Worm (Caenorhabditis elegans) whole organism, midembryonic: Measurements from ENCODE around the gene skpt-1.

Source experiments
- T22C8.4 ChIP-seq: fragments of 200-800 bp; sonication (Bioruptor generic); IDR thresholded peaks from 2 replicates; pipeline ENCODE4 v1.3.6; 2022; ENCODE audit warnings: missing genetic modification characterization, missing compliant biosample characterization
- cog-1 ChIP-seq: sonication (generic microtip); optimal IDR thresholded peaks from 2 replicates; lab custom pipeline; 2016; ENCODE audit warnings: missing genetic modification characterization, missing compliant biosample characterization
- flt-1 ChIP-seq: fragments of 200-800 bp; sonication (Bioruptor generic); IDR thresholded peaks from 2 replicates; pipeline ENCODE4 v1.3.6; 2022; ENCODE audit warnings: missing genetic modification characterization, missing compliant biosample characterization
- klf-2 ChIP-seq: fragments of 200-800 bp; sonication (Bioruptor generic); conservative IDR thresholded peaks from 2 replicates; pipeline ENCODE4 v1.3.6; 2022; ENCODE audit warnings: missing genetic modification reagents, missing genetic modification characterization, missing compliant biosample characterization
- med-1 ChIP-seq: sonication (generic microtip); optimal IDR thresholded peaks from 2 replicates; lab custom pipeline; 2017; ENCODE audit warnings: missing genetic modification characterization, mild to moderate bottlenecking, missing compliant biosample characterization, antibody characterized with exemption, missing genetic modification reagents; ENCODE audit not compliant: insufficient read depth
- ref-1 ChIP-seq: fragments of 200-800 bp; sonication (Bioruptor generic); conservative IDR thresholded peaks from 2 replicates; pipeline ENCODE4 v1.3.6; 2022; ENCODE audit warnings: missing genetic modification reagents, missing genetic modification characterization, missing compliant biosample characterization
- ztf-23 ChIP-seq: fragments of 200-800 bp; sonication (Bioruptor generic); IDR thresholded peaks from 2 replicates; pipeline ENCODE4 v1.3.6; 2022; ENCODE audit warnings: missing genetic modification reagents, missing genetic modification characterization, missing compliant biosample characterization
- ztf-29 ChIP-seq: fragments of 200-800 bp; sonication (Bioruptor generic); IDR thresholded peaks from 2 replicates; pipeline ENCODE4 v1.3.6; 2022; ENCODE audit warnings: missing genetic modification reagents, missing genetic modification characterization, missing compliant biosample characterization

ce11 chrIII:5469090-5469489 is 20.9 kb upstream of the skpt-1 start:
- no peak for TF ChIP-seq klf-2
- no peak for TF ChIP-seq ref-1 (GFP tag; lab: Robert Waterston, UW)
- TF ChIP-seq ztf-23 (GFP tag; lab: Robert Waterston, UW): no peak
- TF ChIP-seq flt-1 (GFP tag; lab: Robert Waterston, UW): no peak
- TF ChIP-seq ztf-29 (GFP tag; lab: Robert Waterston, UW): no peak
- TF ChIP-seq T22C8.4 (GFP tag; lab: Robert Waterston, UW): no peak
- TF ChIP-seq cog-1 (tag; lab: Kevin White, UChicago): no peak
- no peak for TF ChIP-seq med-1 (GFP tag; lab: Kevin White, UChicago)
